Worm (Caenorhabditis elegans) whole organism, mixed stage, embryonic: ENCODE data around the gene F38A5.6.

ENCODE experiments used
- M03D4.4 ChIP-seq: sonication (generic microtip); optimal IDR thresholded peaks from 2 replicates; lab custom pipeline; 2017; ENCODE audit warnings: mild to moderate bottlenecking, missing genetic modification characterization, missing compliant biosample characterization
- bed-3 ChIP-seq: fragments of 200-800 bp; sonication (Bioruptor generic); optimal IDR thresholded peaks from 3 replicates; lab custom pipeline; 2018; ENCODE audit warnings: mild to moderate bottlenecking, missing genetic modification characterization, moderate library complexity, missing compliant biosample characterization
- blmp-1 ChIP-seq: fragments of 150-350 bp; optimal IDR thresholded peaks from 2 replicates; lab custom pipeline; 2014; ENCODE audit warnings: missing biosample characterization, missing genetic modification characterization
- ceh-39 ChIP-seq: fragments of 150-350 bp; optimal IDR thresholded peaks from 2 replicates; lab custom pipeline; 2014; ENCODE audit warnings: missing biosample characterization, missing genetic modification characterization
- ceh-43 ChIP-seq: fragments of 200-800 bp; sonication (Bioruptor generic); optimal IDR thresholded peaks from 2 replicates; lab custom pipeline; 2018; ENCODE audit warnings: mild to moderate bottlenecking, missing genetic modification characterization, moderate library complexity, missing compliant biosample characterization
- ceh-83 ChIP-seq: fragments of 200-800 bp; sonication (Bioruptor generic); optimal IDR thresholded peaks from 2 replicates; lab custom pipeline; 2018; ENCODE audit warnings: mild to moderate bottlenecking, missing genetic modification characterization, missing compliant biosample characterization
- ces-1 ChIP-seq: fragments of 150-350 bp; optimal IDR thresholded peaks from 2 replicates; lab custom pipeline; 2014; ENCODE audit warnings: missing biosample characterization, missing genetic modification reagents, missing genetic modification characterization
- cnd-1 ChIP-seq: fragments of 200-800 bp; sonication (Bioruptor generic); optimal IDR thresholded peaks from 2 replicates; lab custom pipeline; 2018; ENCODE audit warnings: mild to moderate bottlenecking, missing genetic modification characterization, missing compliant biosample characterization
- drap-1 ChIP-seq: fragments of 200-800 bp; sonication (Bioruptor generic); optimal IDR thresholded peaks from 3 replicates; lab custom pipeline; 2018; ENCODE audit warnings: mild to moderate bottlenecking, missing genetic modification characterization, missing compliant biosample characterization
- elt-1 ChIP-seq: sonication (generic microtip); optimal IDR thresholded peaks from 2 replicates; lab custom pipeline; 2017; ENCODE audit warnings: missing genetic modification characterization, mild to moderate bottlenecking, missing compliant biosample characterization, antibody characterized with exemption, moderate library complexity, borderline replicate concordance; ENCODE audit not compliant: insufficient read depth
- elt-3 ChIP-seq: fragments of 150-350 bp; optimal IDR thresholded peaks from 2 replicates; lab custom pipeline; 2014; ENCODE audit warnings: missing biosample characterization, missing genetic modification characterization
- flh-1 ChIP-seq: fragments of 200-800 bp; sonication (Bioruptor generic); optimal IDR thresholded peaks from 2 replicates; lab custom pipeline; 2018; ENCODE audit warnings: mild to moderate bottlenecking, missing genetic modification characterization, moderate library complexity, missing compliant biosample characterization
- ham-2 ChIP-seq: fragments of 200-800 bp; sonication (Bioruptor generic); optimal IDR thresholded peaks from 2 replicates; lab custom pipeline; 2018; ENCODE audit warnings: mild to moderate bottlenecking, missing genetic modification characterization, missing compliant biosample characterization
- hlh-1 ChIP-seq: fragments of 150-350 bp; optimal IDR thresholded peaks from 2 replicates; lab custom pipeline; 2014; ENCODE audit warnings: missing biosample characterization, missing genetic modification reagents, missing genetic modification characterization
- lin-13 ChIP-seq: fragments of 150-350 bp; optimal IDR thresholded peaks from 2 replicates; lab custom pipeline; 2014; ENCODE audit warnings: missing biosample characterization, missing genetic modification characterization
- lin-32 ChIP-seq: fragments of 200-800 bp; sonication (Bioruptor generic); optimal IDR thresholded peaks from 2 replicates; lab custom pipeline; 2018; ENCODE audit warnings: mild to moderate bottlenecking, missing genetic modification characterization, missing compliant biosample characterization
- lsy-2 ChIP-seq: fragments of 150-350 bp; optimal IDR thresholded peaks from 2 replicates; lab custom pipeline; 2014; ENCODE audit warnings: missing biosample characterization, missing genetic modification characterization
- mab-5 ChIP-seq: fragments of 150-350 bp; optimal IDR thresholded peaks from 2 replicates; lab custom pipeline; 2014; ENCODE audit warnings: missing biosample characterization, missing genetic modification characterization
- mep-1 ChIP-seq: fragments of 150-350 bp; optimal IDR thresholded peaks from 2 replicates; lab custom pipeline; 2017; ENCODE audit warnings: missing biosample characterization, missing genetic modification reagents, missing genetic modification characterization, inconsistent platforms
- mls-2 ChIP-seq: sonication (generic microtip); optimal IDR thresholded peaks from 2 replicates; lab custom pipeline; 2016; ENCODE audit warnings: mild to moderate bottlenecking, missing genetic modification characterization, moderate library complexity, missing compliant biosample characterization
- nhr-12 ChIP-seq: fragments of 150-350 bp; optimal IDR thresholded peaks from 2 replicates; lab custom pipeline; 2014; ENCODE audit warnings: missing biosample characterization, missing genetic modification characterization
- nhr-2 ChIP-seq: fragments of 150-350 bp; optimal IDR thresholded peaks from 2 replicates; lab custom pipeline; 2014; ENCODE audit warnings: missing biosample characterization, missing genetic modification characterization
- nhr-237 ChIP-seq: fragments of 150-350 bp; optimal IDR thresholded peaks from 2 replicates; lab custom pipeline; 2014; ENCODE audit warnings: missing biosample characterization, missing genetic modification characterization
- nhr-28 ChIP-seq: fragments of 150-350 bp; optimal IDR thresholded peaks from 2 replicates; lab custom pipeline; 2014; ENCODE audit warnings: missing biosample characterization, missing genetic modification characterization
- nhr-76 ChIP-seq: sonication (generic microtip); optimal IDR thresholded peaks from 2 replicates; lab custom pipeline; 2017; ENCODE audit warnings: missing biosample characterization, missing genetic modification characterization
- pha-4 ChIP-seq: fragments of 150-350 bp; optimal IDR thresholded peaks from 2 replicates; lab custom pipeline; 2018; ENCODE audit warnings: missing biosample characterization, missing genetic modification reagents, missing genetic modification characterization
- sem-2 ChIP-seq: fragments of 200-800 bp; sonication (Bioruptor generic); optimal IDR thresholded peaks from 2 replicates; lab custom pipeline; 2018; ENCODE audit warnings: mild to moderate bottlenecking, missing genetic modification characterization, missing compliant biosample characterization
- snpc-4 ChIP-seq: fragments of 150-350 bp; optimal IDR thresholded peaks from 2 replicates; lab custom pipeline; 2014; ENCODE audit warnings: missing biosample characterization, missing genetic modification characterization
- sptf-1 ChIP-seq: sonication (generic microtip); optimal IDR thresholded peaks from 2 replicates; lab custom pipeline; 2017; ENCODE audit warnings: mild to moderate bottlenecking, missing genetic modification characterization, moderate library complexity, missing compliant biosample characterization
- tbx-8 ChIP-seq: fragments of 200-800 bp; sonication (Bioruptor generic); optimal IDR thresholded peaks from 2 replicates; lab custom pipeline; 2018; ENCODE audit warnings: mild to moderate bottlenecking, missing genetic modification characterization, moderate library complexity, missing compliant biosample characterization
- unc-120 ChIP-seq: sonication (generic microtip); optimal IDR thresholded peaks from 2 replicates; lab custom pipeline; 2017; ENCODE audit warnings: missing genetic modification characterization, missing compliant biosample characterization; ENCODE audit not compliant: poor library complexity, severe bottlenecking
- unc-39 ChIP-seq: fragments of 150-350 bp; optimal IDR thresholded peaks from 2 replicates; lab custom pipeline; 2014; ENCODE audit warnings: missing biosample characterization, missing genetic modification characterization
- unc-62 ChIP-seq: fragments of 150-350 bp; optimal IDR thresholded peaks from 2 replicates; lab custom pipeline; 2014; ENCODE audit warnings: missing biosample characterization, missing genetic modification reagents, missing genetic modification characterization
- zip-8 ChIP-seq: fragments of 150-350 bp; optimal IDR thresholded peaks from 2 replicates; lab custom pipeline; 2014; ENCODE audit warnings: missing biosample characterization, missing genetic modification characterization
- ztf-11 ChIP-seq: fragments of 150-350 bp; optimal IDR thresholded peaks from 2 replicates; lab custom pipeline; 2014; ENCODE audit warnings: missing biosample characterization, missing genetic modification characterization

The F38A5.6 gene

ce11 chrIV:6560434-6560833, 36.8 kb downstream of the F38A5.6 start, which contains the start of gene best-9:
best-9 (plus strand) TSS chrIV:6560734.
- TF ChIP-seq blmp-1 (tag; lab: Kevin White, UChicago): no peak
- no peak for TF ChIP-seq nhr-28 (tag; lab: Kevin White, UChicago)
- no peak for TF ChIP-seq mab-5 (tag; lab: Kevin White, UChicago)
- no peak for TF ChIP-seq mep-1 (tag; lab: Kevin White, UChicago)
- no peak for TF ChIP-seq flh-1
- TF ChIP-seq lsy-2 (tag; lab: Kevin White, UChicago): no peak
- no peak for TF ChIP-seq elt-1 (tag; lab: Kevin White, UChicago)
- TF ChIP-seq cnd-1 (tag; lab: Kevin White, UChicago): no peak
- TF ChIP-seq ces-1 (GFP tag; lab: Kevin White, UChicago): no peak
- TF ChIP-seq unc-39 (tag; lab: Kevin White, UChicago): no peak
- no peak for TF ChIP-seq lin-32 (GFP tag; lab: Kevin White, UChicago)
- TF ChIP-seq pha-4: no peak
- no peak for TF ChIP-seq nhr-2
- no peak for TF ChIP-seq tbx-8 (GFP tag; lab: Kevin White, UChicago)
- no peak for TF ChIP-seq nhr-237 (tag; lab: Kevin White, UChicago)
- TF ChIP-seq drap-1 (GFP tag; lab: Kevin White, UChicago): no peak
- no peak for TF ChIP-seq lin-13
- TF ChIP-seq bed-3 (GFP tag; lab: Kevin White, UChicago): no peak
- TF ChIP-seq sptf-1: no peak

- TF ChIP-seq sptf-1 (peak; percentile 83), blmp-1 (tag; lab: Kevin White, UChicago) (no peak), nhr-2 (no peak), snpc-4 (tag; lab: Kevin White, UChicago) (no peak), mep-1 (tag; lab: Kevin White, UChicago) (peak; percentile 1), mls-2 (peak; percentile 78), ceh-83 (GFP tag; lab: Kevin White, UChicago) (peak; percentile 86), unc-39 (tag; lab: Kevin White, UChicago) (no peak), nhr-28 (tag; lab: Kevin White, UChicago) (no peak), drap-1 (GFP tag; lab: Kevin White, UChicago) (peak; percentile 77), nhr-12 (tag; lab: Kevin White, UChicago) (no peak), bed-3 (GFP tag; lab: Kevin White, UChicago) (peak; percentile 47), ztf-11 (no peak), lin-32 (GFP tag; lab: Kevin White, UChicago) (peak; percentile 39), hlh-1 (tag; lab: Kevin White, UChicago) (no peak), mab-5 (tag; lab: Kevin White, UChicago) (no peak), flh-1 (peak; percentile 49), ham-2 (GFP tag; lab: Kevin White, UChicago) (no peak), zip-8 (no peak), ceh-43 (GFP tag; lab: Kevin White, UChicago) (no peak), pha-4 (no peak), sem-2 (GFP tag; lab: Kevin White, UChicago) (peak; percentile 74), tbx-8 (GFP tag; lab: Kevin White, UChicago) (peak; percentile 36), cnd-1 (tag; lab: Kevin White, UChicago) (peak; percentile 81), ceh-39 (no peak), nhr-76 (no peak), lin-13 (no peak), ces-1 (GFP tag; lab: Kevin White, UChicago) (peak; percentile 27), unc-62 (no peak), lsy-2 (tag; lab: Kevin White, UChicago) (peak; percentile 11), elt-1 (tag; lab: Kevin White, UChicago) (no peak), unc-120 (tag; lab: Kevin White, UChicago) (peak; percentile 87), nhr-237 (tag; lab: Kevin White, UChicago) (no peak), elt-3 (tag; lab: Kevin White, UChicago) (no peak), M03D4.4 (tag; lab: Kevin White, UChicago) (peak; percentile 75)
- TF ChIP-seq, all 35 proteins: peak for 15
These were observed 40.4 kb downstream of the F38A5.6 start, which contains the start of gene try-3 for ce11 chrIV:6556624-6557368. try-3 (plus strand) TSS chrIV:6557155.
